Worm (Caenorhabditis elegans): ENCODE data around the gene mstr-2.

The mstr-2 gene

DNA sequence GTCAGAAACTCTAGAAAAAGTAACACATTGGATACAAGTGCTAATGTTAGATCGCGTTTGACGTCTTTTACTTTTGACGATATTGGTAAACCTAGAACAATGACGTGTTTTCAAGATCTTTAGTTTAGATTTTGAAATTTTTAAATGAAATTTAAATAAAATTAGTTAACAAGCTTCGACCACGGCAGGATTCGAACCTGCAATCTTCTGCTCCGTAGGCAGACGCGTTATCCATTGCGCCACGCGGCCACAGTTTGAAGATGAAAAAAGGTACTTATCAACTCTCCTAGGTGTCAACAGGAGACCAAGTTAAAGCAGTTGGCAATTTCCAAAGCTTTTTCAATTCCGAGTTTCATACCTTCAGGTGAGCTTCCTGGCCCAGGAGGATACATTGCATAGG, 19.6 kb upstream of the mstr-2 start (continued):
- TF ChIP-seq ceh-79 (tag; optimal IDR thresholded peaks at IDR 0.05), result no peak
- no peak for TF ChIP-seq atf-7 (tag; optimal IDR thresholded peaks at IDR 0.05)
- no peak for TF ChIP-seq F39B2.1 (GFP tag; IDR thresholded peaks at IDR 0.05)
- no peak for TF ChIP-seq ceh-91 (GFP tag; IDR thresholded peaks at IDR 0.05)
- TF ChIP-seq dox-1 (GFP tag; IDR thresholded peaks at IDR 0.05), result peak; percentile 39; the same call in 1 of the 2 replicates
- no peak for TF ChIP-seq ets-4 (GFP tag; optimal IDR thresholded peaks at IDR 0.05)
- peak; percentile 53 for TF ChIP-seq F23B12.7 (tag; optimal IDR thresholded peaks at IDR 0.05; ENCODE audit: insufficient read depth)
- no peak for TF ChIP-seq ztf-22 (GFP tag; optimal IDR thresholded peaks at IDR 0.05)
- TF ChIP-seq sptf-2 (GFP tag; optimal IDR thresholded peaks at IDR 0.05), result no peak
- no peak for TF ChIP-seq zfh-2 (GFP tag; conservative IDR thresholded peaks at IDR 0.05)
- no peak for TF ChIP-seq ekl-4 (GFP tag; IDR thresholded peaks at IDR 0.05)
- TF ChIP-seq T07F8.4 (tag; optimal IDR thresholded peaks at IDR 0.05), result peak; percentile 23
- no peak for TF ChIP-seq T26A5.8 (tag; optimal IDR thresholded peaks at IDR 0.05)
- no peak for TF ChIP-seq F57C9.4 (tag; optimal IDR thresholded peaks at IDR 0.05)
- TF ChIP-seq Y79H2A.3 (GFP tag; conservative IDR thresholded peaks at IDR 0.05), result no peak
- TF ChIP-seq mes-4 (tag; optimal IDR thresholded peaks at IDR 0.05), result peak; percentile 57
- no peak for TF ChIP-seq nfyb-1 (GFP tag; IDR thresholded peaks at IDR 0.05)
- TF ChIP-seq lin-26 (GFP tag; IDR thresholded peaks at IDR 0.05), result peak; percentile 71; the same call in 1 of the 2 replicates
- TF ChIP-seq egrh-3 (GFP tag; IDR thresholded peaks at IDR 0.05), result no peak
- TF ChIP-seq Y56A3A.18 (GFP tag; IDR thresholded peaks at IDR 0.05), result no peak
- TF ChIP-seq pha-4 (tag; optimal IDR thresholded peaks at IDR 0.05), result no peak
- no peak for TF ChIP-seq dpl-1 (GFP tag; optimal IDR thresholded peaks at IDR 0.05)
- TF ChIP-seq lir-1 (GFP tag; conservative IDR thresholded peaks at IDR 0.05), result no peak
- peak; percentile 40 for TF ChIP-seq nhr-80 (tag; optimal IDR thresholded peaks at IDR 0.05)
- TF ChIP-seq xnd-1 (tag; optimal IDR thresholded peaks at IDR 0.05), result no peak
- TF ChIP-seq fkh-3 (tag; optimal IDR thresholded peaks at IDR 0.05), result no peak
- no peak for TF ChIP-seq aptf-3 (GFP tag; IDR thresholded peaks at IDR 0.05)
- peak in 1 of 2 experiments; percentile 29 for TF ChIP-seq rec-8 (tag; optimal IDR thresholded peaks at IDR 0.05)
- peak; percentile 38 for TF ChIP-seq die-1 (tag; optimal IDR thresholded peaks at IDR 0.05)
- no peak for TF ChIP-seq akir-1 (GFP tag; optimal IDR thresholded peaks at IDR 0.05)
- TF ChIP-seq nhr-120 (GFP tag; IDR thresholded peaks at IDR 0.05), result no peak
- TF ChIP-seq ceh-27 (GFP tag; optimal IDR thresholded peaks at IDR 0.05), result no peak
- TF ChIP-seq snpc-1.3 (tag; optimal IDR thresholded peaks at IDR 0.05; ENCODE audit: insufficient read depth), result peak; percentile 55
- TF ChIP-seq tbx-9 (tag; optimal IDR thresholded peaks at IDR 0.05; ENCODE audit: borderline replicate concordance), result no peak
- peak; percentile 27; the same call in 1 of the 2 replicates for TF ChIP-seq F33H1.4 (GFP tag; IDR thresholded peaks at IDR 0.05)
- TF ChIP-seq zim-3 (tag; optimal IDR thresholded peaks at IDR 0.05), result no peak
- TF ChIP-seq tlf-1 (GFP tag; optimal IDR thresholded peaks at IDR 0.05), result no peak
- no peak for TF ChIP-seq lin-40 (tag; optimal IDR thresholded peaks at IDR 0.05)
- peak; percentile 13 for TF ChIP-seq efl-1 (GFP tag; optimal IDR thresholded peaks at IDR 0.05)
- no peak for TF ChIP-seq F57A8.1 (GFP tag; optimal IDR thresholded peaks at IDR 0.05)
- no peak for TF ChIP-seq egl-44 (GFP tag; IDR thresholded peaks at IDR 0.05)
- peak; percentile 27 for TF ChIP-seq madf-10 (tag; optimal IDR thresholded peaks at IDR 0.05)
- TF ChIP-seq repo-1 (tag; optimal IDR thresholded peaks at IDR 0.05), result no peak
- TF ChIP-seq nfya-1 (tag; optimal IDR thresholded peaks at IDR 0.05; ENCODE audit: borderline replicate concordance, insufficient read depth), result no peak
- TF ChIP-seq F37B4.10 (GFP tag; IDR thresholded peaks at IDR 0.05), result no peak
- TF ChIP-seq dpff-1 (tag; optimal IDR thresholded peaks at IDR 0.05), result no peak
- TF ChIP-seq ccch-3 (GFP tag; optimal IDR thresholded peaks at IDR 0.05), result no peak
- TF ChIP-seq F55B11.4 (tag; optimal IDR thresholded peaks at IDR 0.05; ENCODE audit: borderline replicate concordance, insufficient read depth), result no peak
- no peak for TF ChIP-seq nhr-27 (tag; optimal IDR thresholded peaks at IDR 0.05)
